Worm (Caenorhabditis elegans) whole organism, L4 larva: ENCODE data around the gene map-1.

Source experiments
- aly-2 ChIP-seq: sonication (generic microtip); optimal IDR thresholded peaks from 2 replicates; lab custom pipeline; 2018; ENCODE audit warnings: missing biosample characterization, missing genetic modification characterization
- ama-1 ChIP-seq: fragments of 150-350 bp; optimal IDR thresholded peaks from 2 replicates; lab custom pipeline; 2014; ENCODE audit warnings: inconsistent platforms, mixed read lengths
- daf-16 ChIP-seq, 3 experiments: sonication (generic microtip); optimal IDR thresholded peaks; 2 replicates each; lab custom pipeline; 2016 to 2017; ENCODE audit warnings: missing genetic modification characterization in 3 of 3, missing genetic modification reagents in 3 of 3, mild to moderate bottlenecking in 2 of 3, missing compliant biosample characterization in 2 of 3, missing biosample characterization in 1 of 3, moderate library complexity in 1 of 3
- fos-1 ChIP-seq: fragments of 150-350 bp; optimal IDR thresholded peaks from 2 replicates; lab custom pipeline; 2014; ENCODE audit warnings: missing biosample characterization, missing genetic modification characterization
- lin-39 ChIP-seq: fragments of 150-350 bp; optimal IDR thresholded peaks from 2 replicates; lab custom pipeline; 2014; ENCODE audit warnings: missing biosample characterization, missing genetic modification reagents, missing genetic modification characterization
- mdl-1 ChIP-seq, 2 experiments: fragments of 150-350 bp in 1 of 2; sonication (generic microtip) in 1 of 2; optimal IDR thresholded peaks; 2 replicates each; lab custom pipeline; 2014 to 2017; ENCODE audit warnings: missing biosample characterization in 2 of 2, missing genetic modification characterization in 2 of 2
- nhr-11 ChIP-seq: fragments of 150-350 bp; optimal IDR thresholded peaks from 2 replicates; lab custom pipeline; 2014; ENCODE audit warnings: missing biosample characterization, missing genetic modification characterization
- nhr-41 ChIP-seq: fragments of 200-800 bp; sonication (Bioruptor generic); IDR thresholded peaks from 2 replicates; pipeline ENCODE4 v1.3.6; 2022; ENCODE audit warnings: missing genetic modification reagents, missing genetic modification characterization, missing compliant biosample characterization
- nhr-77 ChIP-seq: fragments of 150-350 bp; optimal IDR thresholded peaks from 2 replicates; lab custom pipeline; 2014; ENCODE audit warnings: missing biosample characterization, missing genetic modification characterization
- snpc-4 ChIP-seq: fragments of 150-350 bp; optimal IDR thresholded peaks from 2 replicates; lab custom pipeline; 2014; ENCODE audit warnings: missing biosample characterization, missing genetic modification characterization
- unc-62 ChIP-seq, 3 experiments: fragments of 150-350 bp in 1 of 3; sonication (generic microtip); optimal IDR thresholded peaks in 2 of 3; peaks in 1 of 3; 1 replicate in 1 of 3; 2 replicates in 2 of 3; lab custom pipeline; 2014 to 2017; ENCODE audit warnings: missing biosample characterization in 3 of 3, missing genetic modification characterization in 3 of 3, missing genetic modification reagents in 3 of 3, missing genotype in 1 of 3

DNA sequence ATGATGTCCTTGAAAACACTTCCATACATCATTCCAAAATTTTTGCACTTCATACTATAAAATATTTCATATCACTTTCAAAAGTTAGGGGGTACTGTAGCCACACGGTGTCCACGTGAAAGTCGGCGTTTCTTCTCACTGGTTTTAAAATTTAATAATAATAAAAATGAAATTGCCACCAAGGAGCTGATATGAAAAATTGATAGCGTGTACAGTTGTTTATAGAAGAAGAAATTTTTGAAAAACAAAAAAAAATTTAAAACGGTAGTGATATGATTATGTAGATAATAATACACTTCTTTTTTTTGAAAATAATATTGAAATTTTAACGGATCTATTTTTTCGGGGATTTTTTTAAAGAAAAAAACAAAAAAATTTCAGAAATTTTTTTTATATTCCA lies 26.7 kb downstream of the map-1 start:
- TF ChIP-seq mdl-1 (tag; optimal IDR thresholded peaks at IDR 0.05; lab: Kevin White, UChicago) (no peak), daf-16 (GFP tag; optimal IDR thresholded peaks at IDR 0.05; lab: Kevin White, UChicago) (no peak), daf-16 (tag; optimal IDR thresholded peaks at IDR 0.05; lab: Kevin White, UChicago) (peak; percentile 80), nhr-41 (GFP tag; lab: Robert Waterston, UW) (no peak), fos-1 (tag; lab: Kevin White, UChicago) (no peak), nhr-77 (tag; lab: Kevin White, UChicago) (no peak), snpc-4 (tag; lab: Kevin White, UChicago) (no peak), nhr-11 (tag; lab: Kevin White, UChicago) (no peak), unc-62 (GFP tag; optimal IDR thresholded peaks at IDR 0.05 in 1 of 2; lab: Kevin White, UChicago) (no peak), unc-62 (tag; optimal IDR thresholded peaks at IDR 0.05; lab: Kevin White, UChicago) (no peak), ama-1 (lab: Kevin White, UChicago) (no peak), aly-2 (tag; lab: Kevin White, UChicago) (no peak), lin-39 (tag; lab: Kevin White, UChicago) (no peak)
